Fruit fly (Drosophila melanogaster) whole organism, prepupa: ENCODE data around the gene Nelf-E.

ENCODE experiments used
- CG10631 ChIP-seq: fragments of 200-800 bp; sonication (Bioruptor generic); optimal IDR thresholded peaks from 2 replicates; lab custom pipeline; 2016; ENCODE audit warnings: missing biosample characterization, missing genetic modification characterization
- CG10669 ChIP-seq: fragments of 200-800 bp; sonication (Bioruptor generic); optimal IDR thresholded peaks from 3 replicates; lab custom pipeline; 2018; ENCODE audit warnings: missing biosample characterization, mild to moderate bottlenecking, missing genetic modification characterization, moderate library complexity
- CG11294 ChIP-seq: fragments of 200-800 bp; sonication (Bioruptor generic); IDR thresholded peaks from 2 replicates; pipeline ENCODE4 v1.3.6; 2022; ENCODE audit warnings: missing biosample characterization, missing genetic modification characterization
- CG11762 ChIP-seq: fragments of 200-800 bp; sonication (Bioruptor generic); optimal IDR thresholded peaks from 3 replicates; lab custom pipeline; 2016; ENCODE audit warnings: missing biosample characterization, missing genetic modification characterization; ENCODE audit not compliant: insufficient read depth
- CG15336 ChIP-seq: fragments of 200-800 bp; sonication (Bioruptor generic); IDR thresholded peaks from 2 replicates; pipeline ENCODE4 v1.3.6; 2022; ENCODE audit warnings: missing biosample characterization, missing genetic modification characterization
- CG1621 ChIP-seq: fragments of 200-800 bp; sonication (Bioruptor generic); optimal IDR thresholded peaks from 3 replicates; lab custom pipeline; 2018; ENCODE audit warnings: missing biosample characterization, mild to moderate bottlenecking, missing genetic modification characterization
- CG16779 ChIP-seq: fragments of 200-800 bp; sonication (Bioruptor generic); optimal IDR thresholded peaks from 3 replicates; lab custom pipeline; 2017; ENCODE audit warnings: missing biosample characterization, mild to moderate bottlenecking, missing genetic modification characterization
- CG3032 ChIP-seq: fragments of 200-800 bp; optimal IDR thresholded peaks from 2 replicates; lab custom pipeline; 2019; ENCODE audit warnings: missing biosample characterization, mild to moderate bottlenecking, missing genetic modification characterization, moderate library complexity
- CG31627 ChIP-seq: fragments of 200-800 bp; sonication (Bioruptor generic); optimal IDR thresholded peaks from 3 replicates; lab custom pipeline; 2016; ENCODE audit warnings: missing biosample characterization, missing genetic modification characterization
- CG32006 ChIP-seq: fragments of 200-800 bp; sonication (Bioruptor generic); optimal IDR thresholded peaks from 3 replicates; lab custom pipeline; 2017; ENCODE audit warnings: missing biosample characterization, mild to moderate bottlenecking, missing genetic modification characterization
- CG34406 ChIP-seq: fragments of 200-800 bp; sonication (Bioruptor generic); optimal IDR thresholded peaks from 3 replicates; lab custom pipeline; 2016; ENCODE audit warnings: missing biosample characterization, missing genetic modification characterization
- CG3919 ChIP-seq: fragments of 200-800 bp; sonication (Bioruptor generic); optimal IDR thresholded peaks from 3 replicates; lab custom pipeline; 2016; ENCODE audit warnings: missing biosample characterization, missing genetic modification characterization
- CG4318 ChIP-seq: fragments of 200-800 bp; sonication (Bioruptor generic); optimal IDR thresholded peaks from 3 replicates; lab custom pipeline; 2017; ENCODE audit warnings: missing biosample characterization, mild to moderate bottlenecking, missing genetic modification characterization
- CG6163 ChIP-seq: fragments of 200-800 bp; sonication (Bioruptor generic); IDR thresholded peaks from 3 replicates; pipeline ENCODE4 v1.3.6; 2022; ENCODE audit warnings: missing biosample characterization, missing genetic modification characterization
- CG6276 ChIP-seq: fragments of 200-800 bp; sonication (Bioruptor generic); optimal IDR thresholded peaks from 2 replicates; lab custom pipeline; 2017; ENCODE audit warnings: missing biosample characterization, mild to moderate bottlenecking, missing genetic modification characterization
- CG6792 ChIP-seq: fragments of 200-800 bp; sonication (Bioruptor generic); optimal IDR thresholded peaks from 3 replicates; lab custom pipeline; 2016; ENCODE audit warnings: missing biosample characterization, missing genetic modification characterization
- CG6854 ChIP-seq: fragments of 200-800 bp; sonication (Bioruptor generic); optimal IDR thresholded peaks from 2 replicates; lab custom pipeline; 2017; ENCODE audit warnings: missing biosample characterization, mild to moderate bottlenecking, missing genetic modification characterization
- CG7368 ChIP-seq: fragments of 200-800 bp; sonication (Bioruptor generic); optimal IDR thresholded peaks from 3 replicates; lab custom pipeline; 2016; ENCODE audit warnings: missing biosample characterization, missing genetic modification characterization
- CG8119 ChIP-seq: fragments of 200-800 bp; sonication (Bioruptor generic); IDR thresholded peaks from 3 replicates; pipeline ENCODE4 v1.3.6; 2022; ENCODE audit warnings: missing biosample characterization, missing genetic modification characterization
- CG8319 ChIP-seq: fragments of 200-800 bp; sonication (Bioruptor generic); optimal IDR thresholded peaks from 3 replicates; lab custom pipeline; 2016; ENCODE audit warnings: missing biosample characterization, missing genetic modification characterization
- CG8632 ChIP-seq: fragments of 200-800 bp; sonication (Bioruptor generic); optimal IDR thresholded peaks from 3 replicates; lab custom pipeline; 2016; ENCODE audit warnings: missing biosample characterization, missing genetic modification characterization
- CG9139 ChIP-seq: fragments of 200-800 bp; sonication (Bioruptor generic); optimal IDR thresholded peaks from 3 replicates; lab custom pipeline; 2017; ENCODE audit warnings: missing biosample characterization, mild to moderate bottlenecking, missing genetic modification characterization
- Eip75B ChIP-seq: fragments of 200-800 bp; sonication (Bioruptor generic); optimal IDR thresholded peaks from 3 replicates; lab custom pipeline; 2016; ENCODE audit warnings: missing biosample characterization, missing genetic modification characterization
- Eip78C ChIP-seq: fragments of 200-800 bp; sonication (Bioruptor generic); peaks from one replicate; lab custom pipeline; 2016; ENCODE audit warnings: missing biosample characterization, missing genetic modification characterization
- Eip93F ChIP-seq: fragments of 200-800 bp; sonication (Bioruptor generic); optimal IDR thresholded peaks from 2 replicates; lab custom pipeline; 2016; ENCODE audit warnings: missing biosample characterization, mild to moderate bottlenecking, missing genetic modification characterization
- Ets96B ChIP-seq: fragments of 200-800 bp; optimal IDR thresholded peaks from 2 replicates; lab custom pipeline; 2019; ENCODE audit warnings: missing biosample characterization, mild to moderate bottlenecking, missing genetic modification characterization, moderate library complexity
- Gug ChIP-seq: fragments of 200-800 bp; sonication (Bioruptor generic); IDR thresholded peaks from 2 replicates; pipeline ENCODE4 v1.3.6; 2022; ENCODE audit warnings: missing biosample characterization, missing genetic modification characterization
- Hr38 ChIP-seq: sonication (Bioruptor generic); optimal IDR thresholded peaks from 2 replicates; lab custom pipeline; 2016; ENCODE audit warnings: missing biosample characterization, missing genetic modification characterization
- Hr39 ChIP-seq: fragments of 200-800 bp; sonication (Bioruptor generic); optimal IDR thresholded peaks from 2 replicates; lab custom pipeline; 2016; ENCODE audit warnings: missing biosample characterization, missing genetic modification characterization
- Hr4 ChIP-seq: fragments of 200-800 bp; sonication (Bioruptor generic); optimal IDR thresholded peaks from 3 replicates; lab custom pipeline; 2016; ENCODE audit warnings: missing biosample characterization, missing genetic modification characterization
- Lpt ChIP-seq: fragments of 200-800 bp; sonication (Bioruptor generic); optimal IDR thresholded peaks from 3 replicates; lab custom pipeline; 2016; ENCODE audit warnings: missing biosample characterization, missing genetic modification characterization
- Met ChIP-seq: fragments of 200-800 bp; sonication (Bioruptor generic); optimal IDR thresholded peaks from 3 replicates; lab custom pipeline; 2016; ENCODE audit warnings: missing biosample characterization, missing genetic modification characterization
- OdsH ChIP-seq: fragments of 200-800 bp; sonication (Bioruptor generic); optimal IDR thresholded peaks from 3 replicates; lab custom pipeline; 2016; ENCODE audit warnings: missing biosample characterization, missing genetic modification characterization
- Sox102F ChIP-seq: fragments of 200-800 bp; sonication (Bioruptor generic); optimal IDR thresholded peaks from 2 replicates; lab custom pipeline; 2016; ENCODE audit warnings: missing biosample characterization, mild to moderate bottlenecking, missing genetic modification characterization
- Sox14 ChIP-seq: fragments of 200-800 bp; sonication (Bioruptor generic); optimal IDR thresholded peaks from 3 replicates; lab custom pipeline; 2016; ENCODE audit warnings: missing biosample characterization, missing genetic modification characterization
- Sox15 ChIP-seq: fragments of 200-800 bp; sonication (Bioruptor generic); optimal IDR thresholded peaks from 3 replicates; lab custom pipeline; 2016; ENCODE audit warnings: missing biosample characterization, missing genetic modification characterization
- achi ChIP-seq: fragments of 200-800 bp; sonication (Bioruptor generic); optimal IDR thresholded peaks from 3 replicates; lab custom pipeline; 2016; ENCODE audit warnings: missing biosample characterization, missing genetic modification characterization
- acj6 ChIP-seq: fragments of 200-800 bp; sonication (Bioruptor generic); optimal IDR thresholded peaks from 3 replicates; lab custom pipeline; 2016; ENCODE audit warnings: missing biosample characterization, missing genetic modification characterization
- cyc ChIP-seq: fragments of 200-800 bp; sonication (Bioruptor generic); optimal IDR thresholded peaks from 3 replicates; lab custom pipeline; 2016; ENCODE audit warnings: missing biosample characterization, missing genetic modification characterization
- dac ChIP-seq: fragments of 200-800 bp; sonication (Bioruptor generic); optimal IDR thresholded peaks from 2 replicates; lab custom pipeline; 2017; ENCODE audit warnings: missing biosample characterization, mild to moderate bottlenecking, missing genetic modification characterization
- dsx ChIP-seq: fragments of 200-800 bp; optimal IDR thresholded peaks from 3 replicates; lab custom pipeline; 2019; ENCODE audit warnings: missing biosample characterization, mild to moderate bottlenecking, missing genetic modification characterization, moderate library complexity; ENCODE audit not compliant: poor library complexity, severe bottlenecking
- eg ChIP-seq: fragments of 200-800 bp; sonication (Bioruptor generic); IDR thresholded peaks from 3 replicates; pipeline ENCODE4 v1.3.6; 2022; ENCODE audit warnings: missing biosample characterization, missing genetic modification characterization
- esn ChIP-seq: fragments of 200-800 bp; sonication (Bioruptor generic); optimal IDR thresholded peaks from 2 replicates; lab custom pipeline; 2016; ENCODE audit warnings: missing biosample characterization, mild to moderate bottlenecking, missing genetic modification characterization, moderate library complexity
- fd59A ChIP-seq: fragments of 200-800 bp; sonication (Bioruptor generic); optimal IDR thresholded peaks from 2 replicates; lab custom pipeline; 2017; ENCODE audit warnings: missing biosample characterization, mild to moderate bottlenecking, missing genetic modification characterization, missing genetic modification reagents
- fd85E ChIP-seq: fragments of 200-800 bp; sonication (Bioruptor generic); optimal IDR thresholded peaks from 3 replicates; lab custom pipeline; 2016; ENCODE audit warnings: missing biosample characterization, missing genetic modification characterization
- fkh ChIP-seq: fragments of 200-800 bp; sonication (Bioruptor generic); optimal IDR thresholded peaks from 3 replicates; lab custom pipeline; 2017; ENCODE audit warnings: missing biosample characterization, mild to moderate bottlenecking, missing genetic modification characterization, moderate library complexity
- lz ChIP-seq: fragments of 200-800 bp; sonication (Bioruptor generic); optimal IDR thresholded peaks from 3 replicates; lab custom pipeline; 2016; ENCODE audit warnings: missing biosample characterization, missing genetic modification characterization
- net ChIP-seq: fragments of 200-800 bp; sonication (Bioruptor generic); optimal IDR thresholded peaks from 3 replicates; lab custom pipeline; 2016; ENCODE audit warnings: missing biosample characterization, missing genetic modification characterization
- pdm3 ChIP-seq: fragments of 200-800 bp; sonication (Bioruptor generic); optimal IDR thresholded peaks from 3 replicates; lab custom pipeline; 2016; ENCODE audit warnings: missing biosample characterization, missing genetic modification characterization
- salr ChIP-seq, 2 experiments: fragments of 200-800 bp; sonication (Bioruptor generic); optimal IDR thresholded peaks; 3 replicates each; lab custom pipeline; 2016 to 2018; ENCODE audit warnings: missing biosample characterization in 2 of 2, missing genetic modification characterization in 2 of 2, mild to moderate bottlenecking in 1 of 2
- svp ChIP-seq: fragments of 200-800 bp; sonication (Bioruptor generic); peaks from one replicate; lab custom pipeline; 2016; ENCODE audit warnings: missing biosample characterization, missing genetic modification characterization
- topi ChIP-seq: fragments of 200-800 bp; sonication (Bioruptor generic); optimal IDR thresholded peaks from 3 replicates; lab custom pipeline; 2016; ENCODE audit warnings: missing biosample characterization, missing genetic modification characterization
- vri ChIP-seq: fragments of 200-800 bp; sonication (Bioruptor generic); optimal IDR thresholded peaks from 3 replicates; lab custom pipeline; 2016; ENCODE audit warnings: missing biosample characterization, mild to moderate bottlenecking, missing genetic modification characterization

Nelf-E gene

dm6 chr3L:8607449-8607848 is 6.8 kb upstream of the Nelf-E start:
- TF ChIP-seq Hr38 (GFP tag; lab: Kevin White, UChicago) = no peak
- TF ChIP-seq dac (GFP tag; lab: Kevin White, UChicago) = no peak
- TF ChIP-seq Eip78C (GFP tag; lab: Kevin White, UChicago) = peak; percentile 85
- TF ChIP-seq eg (GFP tag; lab: Robert Waterston, UW) = 0 out of 3 replicates have a peak, but pooled peaks have one; percentile 23
- TF ChIP-seq CG31627 (GFP tag; lab: Kevin White, UChicago) = peak; percentile 15
- TF ChIP-seq CG3032 = no peak
- no peak for TF ChIP-seq CG1621
- TF ChIP-seq CG7368 = no peak
- 0 out of 3 replicates have a peak, but pooled peaks have one; percentile 25 for TF ChIP-seq CG8119 (GFP tag; lab: Robert Waterston, UW)
- no peak for TF ChIP-seq CG16779 (tag; lab: Kevin White, UChicago)
- peak; percentile 45 for TF ChIP-seq CG10669 (GFP tag; lab: Kevin White, UChicago)
- peak; percentile 28 for TF ChIP-seq Hr4 (GFP tag; lab: Kevin White, UChicago)
- peak; percentile 26 for TF ChIP-seq OdsH (GFP tag; lab: Kevin White, UChicago)
- TF ChIP-seq CG9139 = no peak
- TF ChIP-seq CG6854 (GFP tag; lab: Kevin White, UChicago) = no peak
- 0 out of 2 replicates have a peak, but pooled peaks have one; percentile 35 for TF ChIP-seq Gug (GFP tag; lab: Robert Waterston, UW)
- TF ChIP-seq esn (GFP tag; lab: Kevin White, UChicago) = no peak
- peak; percentile 8 for TF ChIP-seq fd59A
- peak; percentile 14 for TF ChIP-seq Met (GFP tag; lab: Kevin White, UChicago)
- peak in 1 of 2 experiments; percentile 1 for TF ChIP-seq salr (GFP tag; optimal IDR thresholded peaks at IDR 0.05; lab: Kevin White, UChicago)
- TF ChIP-seq Sox14 = peak; percentile 22
- TF ChIP-seq Lpt (GFP tag; lab: Kevin White, UChicago) = no peak
- peak; percentile 23 for TF ChIP-seq acj6 (GFP tag; lab: Kevin White, UChicago)
- TF ChIP-seq CG6163 = 0 out of 3 replicates have a peak, but pooled peaks have one; percentile 43
- TF ChIP-seq fd85E (GFP tag; lab: Kevin White, UChicago) = no peak
- TF ChIP-seq CG8319 (GFP tag; lab: Kevin White, UChicago) = no peak
- TF ChIP-seq svp (GFP tag; lab: Kevin White, UChicago) = peak; percentile 75
- no peak for TF ChIP-seq cyc (GFP tag; lab: Kevin White, UChicago)
- peak; percentile 10 for TF ChIP-seq Sox102F (GFP tag; lab: Kevin White, UChicago)
- TF ChIP-seq pdm3 = peak; percentile 41
- no peak for TF ChIP-seq Eip93F (GFP tag; lab: Kevin White, UChicago)
- peak; percentile 44 for TF ChIP-seq CG32006 (GFP tag; lab: Kevin White, UChicago)
- TF ChIP-seq dsx (GFP tag; lab: Kevin White, UChicago) = no peak
- TF ChIP-seq CG8632 (GFP tag; lab: Kevin White, UChicago) = no peak
- TF ChIP-seq CG11294 (GFP tag; lab: Robert Waterston, UW) = no peak
- no peak for TF ChIP-seq CG11762 (GFP tag; lab: Kevin White, UChicago)
- no peak for TF ChIP-seq net (GFP tag; lab: Kevin White, UChicago)
- no peak for TF ChIP-seq CG6276 (GFP tag; lab: Kevin White, UChicago)
- peak; percentile 20 for TF ChIP-seq topi (GFP tag; lab: Kevin White, UChicago)
- peak; percentile 13 for TF ChIP-seq Hr39 (GFP tag; lab: Kevin White, UChicago)
- TF ChIP-seq CG10631 (GFP tag; lab: Kevin White, UChicago) = peak; percentile 43
- TF ChIP-seq fkh = no peak
- TF ChIP-seq CG4318 (GFP tag; lab: Kevin White, UChicago) = no peak
- TF ChIP-seq vri (GFP tag; lab: Kevin White, UChicago) = no peak
- TF ChIP-seq Ets96B = peak; percentile 55
- peak; percentile 8 for TF ChIP-seq lz (GFP tag; lab: Kevin White, UChicago)
- peak; percentile 33 for TF ChIP-seq achi (GFP tag; lab: Kevin White, UChicago)
- TF ChIP-seq Sox15 = no peak
- peak; percentile 18 for TF ChIP-seq CG6792 (GFP tag; lab: Kevin White, UChicago)
- TF ChIP-seq CG34406 (GFP tag; lab: Kevin White, UChicago) = no peak
- TF ChIP-seq CG15336 (GFP tag; lab: Robert Waterston, UW) = 0 out of 2 replicates have a peak, but pooled peaks have one; percentile 14
- TF ChIP-seq CG3919 = peak; percentile 48
- TF ChIP-seq Eip75B (GFP tag; lab: Kevin White, UChicago) = peak; percentile 26
